Worm (Caenorhabditis elegans): ENCODE measurements around the gene F56D6.23.

The F56D6.23 gene

ce11 chrIV:3943003-3943402 lies 24.7 kb downstream of the F56D6.23 start, which contains the start of gene Y46C8AL.11:
Gene Y46C8AL.11, plus strand, starts transcription at chrIV:3943303.
- no peak for TF ChIP-seq fkh-10 (GFP tag; optimal IDR thresholded peaks at IDR 0.05)
- no peak for TF ChIP-seq daf-16 (GFP tag; optimal IDR thresholded peaks at IDR 0.05)
- no peak for TF ChIP-seq daf-16 (tag; optimal IDR thresholded peaks at IDR 0.05)
- no peak for TF ChIP-seq jun-1 (tag; optimal IDR thresholded peaks at IDR 0.05)
- no peak for TF ChIP-seq dmd-9 (GFP tag; IDR thresholded peaks at IDR 0.05)
- TF ChIP-seq nhr-76 (tag; optimal IDR thresholded peaks at IDR 0.05): no peak
- TF ChIP-seq tag-97 (GFP tag; IDR thresholded peaks at IDR 0.05): no peak
- no peak for TF ChIP-seq F10B5.3 (tag; optimal IDR thresholded peaks at IDR 0.05)
- no peak for TF ChIP-seq hif-1 (tag; optimal IDR thresholded peaks at IDR 0.05)
- TF ChIP-seq T26A8.4 (GFP tag; IDR thresholded peaks at IDR 0.05): no peak
- no peak for TF ChIP-seq ceh-62 (tag; optimal IDR thresholded peaks at IDR 0.05)
- no peak for TF ChIP-seq php-3 (GFP tag; IDR thresholded peaks at IDR 0.05)
- TF ChIP-seq T20F7.1 (GFP tag; optimal IDR thresholded peaks at IDR 0.05): no peak
- TF ChIP-seq ZK546.5 (tag; optimal IDR thresholded peaks at IDR 0.05): no peak
- TF ChIP-seq mep-1 (tag; optimal IDR thresholded peaks at IDR 0.05): no peak
- no peak for TF ChIP-seq ces-1 (GFP tag; optimal IDR thresholded peaks at IDR 0.05)

- TF ChIP-seq egl-43 (GFP tag; IDR thresholded peaks at IDR 0.05) (no peak), lsy-2 (tag; optimal IDR thresholded peaks at IDR 0.05) (no peak), fos-1 (tag; optimal IDR thresholded peaks at IDR 0.05) (no peak), spr-3 (GFP tag; optimal IDR thresholded peaks at IDR 0.05) (no peak), nhr-76 (tag; optimal IDR thresholded peaks at IDR 0.05) (no peak), hif-1 (tag; optimal IDR thresholded peaks at IDR 0.05) (no peak), attf-4 (tag; optimal IDR thresholded peaks at IDR 0.05) (no peak), hlh-30 (tag; optimal IDR thresholded peaks at IDR 0.05; ENCODE audit: insufficient read depth) (no peak), hlh-11 (tag; optimal IDR thresholded peaks at IDR 0.05) (peak; percentile 66), snpc-1.2 (GFP tag; IDR thresholded peaks at IDR 0.05) (no peak), mep-1 (tag; optimal IDR thresholded peaks at IDR 0.05) (no peak), madf-9 (GFP tag; conservative IDR thresholded peaks at IDR 0.05) (no peak), F49E8.2 (tag; optimal IDR thresholded peaks at IDR 0.05; ENCODE audit: borderline replicate concordance) (no peak), Y48G9A.11 (GFP tag; IDR thresholded peaks at IDR 0.05) (no peak), nhr-77 (tag; optimal IDR thresholded peaks at IDR 0.05) (peak; percentile 88), ceh-44 (GFP tag; IDR thresholded peaks at IDR 0.05) (no peak), cey-2 (tag; optimal IDR thresholded peaks at IDR 0.05; ENCODE audit: borderline replicate concordance, insufficient read depth) (no peak), daf-19 (GFP tag; conservative IDR thresholded peaks at IDR 0.05) (no peak), ctbp-1 (GFP tag; IDR thresholded peaks at IDR 0.05) (no peak), nhr-102 (tag; optimal IDR thresholded peaks at IDR 0.05) (no peak), spr-1 (tag; optimal IDR thresholded peaks at IDR 0.05) (no peak), rbr-2 (tag; optimal IDR thresholded peaks at IDR 0.05) (no peak), F37D6.2 (tag; optimal IDR thresholded peaks at IDR 0.05) (no peak), lir-3 (tag; optimal IDR thresholded peaks at IDR 0.05) (no peak), nhr-237 (tag; optimal IDR thresholded peaks at IDR 0.05) (no peak), T26A8.4 (GFP tag; IDR thresholded peaks at IDR 0.05) (no peak), mxl-3 (GFP tag; optimal IDR thresholded peaks at IDR 0.05) (peak; percentile 5), zfp-2 (tag; optimal IDR thresholded peaks at IDR 0.05) (no peak), unc-62 (GFP tag; optimal IDR thresholded peaks at IDR 0.05 in 1 of 2) (peak in 1 of 2 experiments; percentile 51), unc-62 (tag; optimal IDR thresholded peaks at IDR 0.05) (no peak), zip-2 (tag; optimal IDR thresholded peaks at IDR 0.05) (no peak), daf-8 (GFP tag; IDR thresholded peaks at IDR 0.05) (no peak), dve-1 (tag; optimal IDR thresholded peaks at IDR 0.05; ENCODE audit: insufficient read depth) (no peak), Y5F2A.4 (GFP tag; optimal IDR thresholded peaks at IDR 0.05) (no peak), ceh-20 (GFP tag; IDR thresholded peaks at IDR 0.05) (no peak), zfp-3 (GFP tag; conservative IDR thresholded peaks at IDR 0.05) (no peak), jun-1 (tag; optimal IDR thresholded peaks at IDR 0.05) (no peak), dmd-9 (GFP tag; IDR thresholded peaks at IDR 0.05) (no peak), ceh-62 (tag; optimal IDR thresholded peaks at IDR 0.05) (no peak), lin-13 (GFP tag; optimal IDR thresholded peaks at IDR 0.05) (no peak), ceh-32 (tag; optimal IDR thresholded peaks at IDR 0.05; ENCODE audit: poor library complexity) (no peak)
These were observed 26.2 kb downstream of the F56D6.23 start, which contains the start of gene clec-72 for ce11 chrIV:3944459-3944858. Gene clec-72, plus strand, starts transcription at chrIV:3944816.

Data from whole organism, L4 larva.